Fruit fly (Drosophila melanogaster) whole organism, prepupa: Measurements from ENCODE around the gene CG12538.

Experiments used
- CG10669 ChIP-seq: fragments of 200-800 bp; sonication (Bioruptor generic); optimal IDR thresholded peaks from 3 replicates; lab custom pipeline; 2018; ENCODE audit warnings: missing biosample characterization, mild to moderate bottlenecking, missing genetic modification characterization, moderate library complexity
- CG31627 ChIP-seq: fragments of 200-800 bp; sonication (Bioruptor generic); optimal IDR thresholded peaks from 3 replicates; lab custom pipeline; 2016; ENCODE audit warnings: missing biosample characterization, missing genetic modification characterization
- CG32006 ChIP-seq: fragments of 200-800 bp; sonication (Bioruptor generic); optimal IDR thresholded peaks from 3 replicates; lab custom pipeline; 2017; ENCODE audit warnings: missing biosample characterization, mild to moderate bottlenecking, missing genetic modification characterization
- CG34406 ChIP-seq: fragments of 200-800 bp; sonication (Bioruptor generic); optimal IDR thresholded peaks from 3 replicates; lab custom pipeline; 2016; ENCODE audit warnings: missing biosample characterization, missing genetic modification characterization
- CG4318 ChIP-seq: fragments of 200-800 bp; sonication (Bioruptor generic); optimal IDR thresholded peaks from 3 replicates; lab custom pipeline; 2017; ENCODE audit warnings: missing biosample characterization, mild to moderate bottlenecking, missing genetic modification characterization
- CG6276 ChIP-seq: fragments of 200-800 bp; sonication (Bioruptor generic); optimal IDR thresholded peaks from 2 replicates; lab custom pipeline; 2017; ENCODE audit warnings: missing biosample characterization, mild to moderate bottlenecking, missing genetic modification characterization
- CG6854 ChIP-seq: fragments of 200-800 bp; sonication (Bioruptor generic); optimal IDR thresholded peaks from 2 replicates; lab custom pipeline; 2017; ENCODE audit warnings: missing biosample characterization, mild to moderate bottlenecking, missing genetic modification characterization
- CG7368 ChIP-seq: fragments of 200-800 bp; sonication (Bioruptor generic); optimal IDR thresholded peaks from 3 replicates; lab custom pipeline; 2016; ENCODE audit warnings: missing biosample characterization, missing genetic modification characterization
- CG8119 ChIP-seq: fragments of 200-800 bp; sonication (Bioruptor generic); IDR thresholded peaks from 3 replicates; pipeline ENCODE4 v1.3.6; 2022; ENCODE audit warnings: missing biosample characterization, missing genetic modification characterization
- CG8319 ChIP-seq: fragments of 200-800 bp; sonication (Bioruptor generic); optimal IDR thresholded peaks from 3 replicates; lab custom pipeline; 2016; ENCODE audit warnings: missing biosample characterization, missing genetic modification characterization
- CG9139 ChIP-seq: fragments of 200-800 bp; sonication (Bioruptor generic); optimal IDR thresholded peaks from 3 replicates; lab custom pipeline; 2017; ENCODE audit warnings: missing biosample characterization, mild to moderate bottlenecking, missing genetic modification characterization
- Hr38 ChIP-seq: sonication (Bioruptor generic); optimal IDR thresholded peaks from 2 replicates; lab custom pipeline; 2016; ENCODE audit warnings: missing biosample characterization, missing genetic modification characterization
- Hr39 ChIP-seq: fragments of 200-800 bp; sonication (Bioruptor generic); optimal IDR thresholded peaks from 2 replicates; lab custom pipeline; 2016; ENCODE audit warnings: missing biosample characterization, missing genetic modification characterization
- Lpt ChIP-seq: fragments of 200-800 bp; sonication (Bioruptor generic); optimal IDR thresholded peaks from 3 replicates; lab custom pipeline; 2016; ENCODE audit warnings: missing biosample characterization, missing genetic modification characterization
- Met ChIP-seq: fragments of 200-800 bp; sonication (Bioruptor generic); optimal IDR thresholded peaks from 3 replicates; lab custom pipeline; 2016; ENCODE audit warnings: missing biosample characterization, missing genetic modification characterization
- OdsH ChIP-seq: fragments of 200-800 bp; sonication (Bioruptor generic); optimal IDR thresholded peaks from 3 replicates; lab custom pipeline; 2016; ENCODE audit warnings: missing biosample characterization, missing genetic modification characterization
- Smox ChIP-seq: fragments of 200-800 bp; sonication (Bioruptor generic); optimal IDR thresholded peaks from 3 replicates; lab custom pipeline; 2016; ENCODE audit warnings: missing biosample characterization, missing genetic modification characterization
- Sox15 ChIP-seq: fragments of 200-800 bp; sonication (Bioruptor generic); optimal IDR thresholded peaks from 3 replicates; lab custom pipeline; 2016; ENCODE audit warnings: missing biosample characterization, missing genetic modification characterization
- acj6 ChIP-seq: fragments of 200-800 bp; sonication (Bioruptor generic); optimal IDR thresholded peaks from 3 replicates; lab custom pipeline; 2016; ENCODE audit warnings: missing biosample characterization, missing genetic modification characterization
- dsx ChIP-seq: fragments of 200-800 bp; optimal IDR thresholded peaks from 3 replicates; lab custom pipeline; 2019; ENCODE audit warnings: missing biosample characterization, mild to moderate bottlenecking, missing genetic modification characterization, moderate library complexity; ENCODE audit not compliant: poor library complexity, severe bottlenecking
- eg ChIP-seq: fragments of 200-800 bp; sonication (Bioruptor generic); IDR thresholded peaks from 3 replicates; pipeline ENCODE4 v1.3.6; 2022; ENCODE audit warnings: missing biosample characterization, missing genetic modification characterization
- esn ChIP-seq: fragments of 200-800 bp; sonication (Bioruptor generic); optimal IDR thresholded peaks from 2 replicates; lab custom pipeline; 2016; ENCODE audit warnings: missing biosample characterization, mild to moderate bottlenecking, missing genetic modification characterization, moderate library complexity
- fd85E ChIP-seq: fragments of 200-800 bp; sonication (Bioruptor generic); optimal IDR thresholded peaks from 3 replicates; lab custom pipeline; 2016; ENCODE audit warnings: missing biosample characterization, missing genetic modification characterization
- fkh ChIP-seq: fragments of 200-800 bp; sonication (Bioruptor generic); optimal IDR thresholded peaks from 3 replicates; lab custom pipeline; 2017; ENCODE audit warnings: missing biosample characterization, mild to moderate bottlenecking, missing genetic modification characterization, moderate library complexity
- net ChIP-seq: fragments of 200-800 bp; sonication (Bioruptor generic); optimal IDR thresholded peaks from 3 replicates; lab custom pipeline; 2016; ENCODE audit warnings: missing biosample characterization, missing genetic modification characterization
- pdm3 ChIP-seq: fragments of 200-800 bp; sonication (Bioruptor generic); optimal IDR thresholded peaks from 3 replicates; lab custom pipeline; 2016; ENCODE audit warnings: missing biosample characterization, missing genetic modification characterization
- salr ChIP-seq, 2 experiments: fragments of 200-800 bp; sonication (Bioruptor generic); optimal IDR thresholded peaks; 3 replicates each; lab custom pipeline; 2016 to 2018; ENCODE audit warnings: missing biosample characterization in 2 of 2, missing genetic modification characterization in 2 of 2, mild to moderate bottlenecking in 1 of 2
- spab ChIP-seq: fragments of 200-800 bp; sonication (Bioruptor generic); optimal IDR thresholded peaks from 2 replicates; lab custom pipeline; 2017; ENCODE audit warnings: missing biosample characterization, mild to moderate bottlenecking, missing genetic modification characterization, missing genetic modification reagents
- ss ChIP-seq, 2 experiments: fragments of 200-800 bp; sonication (Bioruptor generic); optimal IDR thresholded peaks; 2 replicates in 1 of 2; 3 replicates in 1 of 2; lab custom pipeline; 2017 to 2018; ENCODE audit warnings: mild to moderate bottlenecking in 2 of 2, missing biosample characterization in 2 of 2, missing genetic modification characterization in 2 of 2, moderate library complexity in 1 of 2

CG12538 gene

DNA sequence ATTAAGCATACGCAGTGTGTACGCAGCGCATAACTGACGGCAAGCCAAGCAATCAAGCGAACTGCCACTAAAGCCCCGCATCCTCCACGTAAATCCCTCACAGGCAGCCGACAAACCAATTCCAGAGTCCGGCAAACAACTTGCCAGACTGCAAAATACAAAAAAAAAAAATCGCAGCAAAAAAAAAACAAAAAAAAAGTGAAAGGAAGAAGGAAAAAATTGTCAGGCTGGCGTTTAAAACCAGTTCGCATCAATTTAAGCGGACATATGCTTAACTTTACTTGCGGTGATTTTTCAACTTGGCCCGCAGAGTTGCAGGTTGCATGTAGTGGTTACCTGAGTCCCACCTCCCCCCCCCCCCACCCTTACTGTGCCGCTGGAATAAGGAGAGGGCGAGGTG, 1.3 kb upstream of the CG12538 start (continued):
- TF ChIP-seq CG4318 (GFP tag; lab: Kevin White, UChicago), result no peak
- peak; percentile 38 for TF ChIP-seq CG6854 (GFP tag; lab: Kevin White, UChicago)
- TF ChIP-seq eg (GFP tag; lab: Robert Waterston, UW), result peak; percentile 88
- peak; percentile 15 for TF ChIP-seq OdsH (GFP tag; lab: Kevin White, UChicago)
- TF ChIP-seq CG34406, result peak; percentile 13
- no peak for TF ChIP-seq CG31627 (GFP tag; lab: Kevin White, UChicago)
- TF ChIP-seq CG7368 (GFP tag; lab: Kevin White, UChicago), result peak; percentile 1
- no peak for TF ChIP-seq acj6 (GFP tag; lab: Kevin White, UChicago)
- TF ChIP-seq Lpt (GFP tag; lab: Kevin White, UChicago), result peak; percentile 46
- TF ChIP-seq CG32006 (GFP tag; lab: Kevin White, UChicago), result peak; percentile 26
- peak; percentile 86 to 87 for TF ChIP-seq ss (GFP tag; optimal IDR thresholded peaks at IDR 0.05; lab: Kevin White, UChicago)
- TF ChIP-seq fd85E (GFP tag; lab: Kevin White, UChicago), result no peak
- TF ChIP-seq spab, result peak; percentile 41
- no peak for TF ChIP-seq CG10669 (GFP tag; lab: Kevin White, UChicago)
- TF ChIP-seq Hr39 (GFP tag; lab: Kevin White, UChicago), result no peak
- TF ChIP-seq esn (GFP tag; lab: Kevin White, UChicago), result no peak
- no peak for TF ChIP-seq Smox (GFP tag; lab: Kevin White, UChicago)
- peak; percentile 22 for TF ChIP-seq pdm3 (GFP tag; lab: Kevin White, UChicago)
- no peak for TF ChIP-seq Hr38 (GFP tag; lab: Kevin White, UChicago)
- peak; percentile 84 for TF ChIP-seq CG8119 (GFP tag; lab: Robert Waterston, UW)

DNA sequence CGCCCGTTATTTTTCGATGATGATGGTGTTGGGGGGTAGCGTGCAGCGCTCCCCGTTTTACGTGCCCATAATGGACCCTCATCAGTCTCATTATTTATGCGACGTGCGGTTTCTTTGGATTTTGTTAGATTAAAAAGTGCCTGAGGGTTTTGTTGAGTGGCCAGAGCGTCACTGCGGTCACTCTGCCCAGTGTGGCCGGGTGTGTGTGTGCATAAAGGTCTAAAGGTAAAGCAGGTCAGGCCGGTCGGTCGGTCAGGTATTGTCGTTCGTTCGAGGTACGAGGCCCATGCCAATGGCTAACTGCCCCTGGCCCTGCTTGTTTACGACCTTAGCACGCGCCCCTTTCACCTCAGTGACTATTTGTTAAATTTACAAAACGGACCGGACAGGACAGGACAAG, 13.5 kb downstream of the CG12538 start:
- TF ChIP-seq CG8319 (GFP tag; lab: Kevin White, UChicago) (no peak), fd85E (GFP tag; lab: Kevin White, UChicago) (no peak), CG10669 (GFP tag; lab: Kevin White, UChicago) (no peak), esn (GFP tag; lab: Kevin White, UChicago) (no peak), Lpt (GFP tag; lab: Kevin White, UChicago) (no peak), CG6276 (GFP tag; lab: Kevin White, UChicago) (no peak), CG4318 (GFP tag; lab: Kevin White, UChicago) (no peak), dsx (no peak), net (no peak), fkh (GFP tag; lab: Kevin White, UChicago) (no peak), salr (GFP tag; optimal IDR thresholded peaks at IDR 0.05; lab: Kevin White, UChicago) (no peak)

DNA sequence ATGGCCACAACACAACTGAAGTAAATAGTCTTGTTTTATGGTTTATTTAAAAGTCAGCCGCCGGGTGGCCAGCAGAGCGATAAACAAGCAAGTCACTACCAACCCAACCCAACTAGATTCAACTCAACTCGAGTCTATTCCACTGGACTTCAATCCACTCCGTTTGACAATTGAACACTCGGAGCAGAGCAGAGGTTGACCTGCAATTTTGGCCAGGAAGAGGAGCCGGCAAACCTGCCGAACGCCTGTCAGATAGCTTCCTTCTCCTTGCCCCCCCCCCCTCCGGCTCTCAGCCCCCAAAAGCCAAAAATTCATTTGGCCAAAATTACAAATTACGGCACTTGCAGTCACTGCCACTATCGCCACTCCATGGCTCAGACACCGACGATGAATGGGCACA, 41.1 kb downstream of the CG12538 start:
- TF ChIP-seq Met, result no peak
- no peak for TF ChIP-seq CG9139 (GFP tag; lab: Kevin White, UChicago)
- no peak for TF ChIP-seq Sox15 (GFP tag; lab: Kevin White, UChicago)
- no peak for TF ChIP-seq spab
- no peak for TF ChIP-seq Hr38 (GFP tag; lab: Kevin White, UChicago)
- no peak for TF ChIP-seq CG8119 (GFP tag; lab: Robert Waterston, UW)
- TF ChIP-seq salr (GFP tag; optimal IDR thresholded peaks at IDR 0.05; lab: Kevin White, UChicago), result no peak
- TF ChIP-seq fkh (GFP tag; lab: Kevin White, UChicago), result no peak
